Fruit fly (Drosophila melanogaster) whole organism, pupa: ENCODE data around the gene SCCRO4.

Experiments used
- CG10348 ChIP-seq: fragments of 200-800 bp; sonication (Bioruptor generic); IDR thresholded peaks from 2 replicates; pipeline ENCODE4 v1.3.6; 2022; ENCODE audit warnings: missing biosample characterization, missing genetic modification characterization
- CG12605 ChIP-seq: fragments of 200-800 bp; sonication (Bioruptor generic); IDR thresholded peaks from 2 replicates; pipeline ENCODE4 v1.3.6; 2022; ENCODE audit warnings: missing biosample characterization, missing genetic modification characterization
- CG13204 ChIP-seq: fragments of 200-800 bp; sonication (Bioruptor generic); optimal IDR thresholded peaks from 2 replicates; lab custom pipeline; 2018; ENCODE audit warnings: missing biosample characterization, mild to moderate bottlenecking, missing genetic modification characterization, moderate library complexity
- CG14655 ChIP-seq: fragments of 200-800 bp; sonication (Bioruptor generic); optimal IDR thresholded peaks from 3 replicates; lab custom pipeline; 2017; ENCODE audit warnings: mild to moderate bottlenecking, missing biosample characterization, missing genetic modification reagents, missing genetic modification characterization
- CG15710 ChIP-seq: fragments of 200-800 bp; sonication (Bioruptor generic); optimal IDR thresholded peaks from 2 replicates; lab custom pipeline; 2018; ENCODE audit warnings: missing biosample characterization, mild to moderate bottlenecking, missing genetic modification characterization, moderate library complexity
- CG17806 ChIP-seq: fragments of 200-800 bp; sonication (Bioruptor generic); optimal IDR thresholded peaks from 2 replicates; lab custom pipeline; 2018; ENCODE audit warnings: missing biosample characterization, mild to moderate bottlenecking, missing genetic modification characterization, moderate library complexity
- CG32121 ChIP-seq: fragments of 200-800 bp; sonication (Bioruptor generic); IDR thresholded peaks from 2 replicates; pipeline ENCODE4 v1.3.6; 2022; ENCODE audit warnings: missing biosample characterization, missing genetic modification characterization
- CG34367 ChIP-seq: fragments of 200-800 bp; sonication (Bioruptor generic); optimal IDR thresholded peaks from 2 replicates; lab custom pipeline; 2018; ENCODE audit warnings: missing biosample characterization, mild to moderate bottlenecking, missing genetic modification characterization
- CG4496 ChIP-seq: fragments of 200-800 bp; sonication (Bioruptor generic); IDR thresholded peaks from 3 replicates; pipeline ENCODE4 v1.3.6; 2022; ENCODE audit warnings: missing biosample characterization, missing genetic modification characterization
- CG8159 ChIP-seq: fragments of 200-800 bp; sonication (Bioruptor generic); optimal IDR thresholded peaks from 3 replicates; lab custom pipeline; 2018; ENCODE audit warnings: missing biosample characterization, mild to moderate bottlenecking, missing genetic modification characterization, moderate library complexity
- CG8301 ChIP-seq: fragments of 200-800 bp; sonication (Bioruptor generic); optimal IDR thresholded peaks from 2 replicates; lab custom pipeline; 2018; ENCODE audit warnings: missing biosample characterization, mild to moderate bottlenecking, missing genetic modification characterization
- CG9948 ChIP-seq: fragments of 200-800 bp; sonication (Bioruptor generic); optimal IDR thresholded peaks from 2 replicates; lab custom pipeline; 2018; ENCODE audit warnings: missing biosample characterization, mild to moderate bottlenecking, missing genetic modification characterization, moderate library complexity
- D1 ChIP-seq: fragments of 200-800 bp; sonication (Bioruptor generic); optimal IDR thresholded peaks from 2 replicates; lab custom pipeline; 2018; ENCODE audit warnings: missing biosample characterization, mild to moderate bottlenecking, missing genetic modification characterization, moderate library complexity
- EcR ChIP-seq: fragments of 200-800 bp; sonication (Bioruptor generic); optimal IDR thresholded peaks from 3 replicates; lab custom pipeline; 2019; ENCODE audit warnings: missing biosample characterization, missing genetic modification characterization, mild to moderate bottlenecking, moderate library complexity, missing genetic modification reagents
- Ets98B ChIP-seq: fragments of 200-800 bp; sonication (Bioruptor generic); IDR thresholded peaks from 2 replicates; pipeline ENCODE4 v1.3.6; 2022; ENCODE audit warnings: missing biosample characterization, missing genetic modification characterization
- Pif1A ChIP-seq: fragments of 200-800 bp; sonication (Bioruptor generic); optimal IDR thresholded peaks from 3 replicates; lab custom pipeline; 2016; ENCODE audit warnings: missing biosample characterization, missing genetic modification characterization
- Pif1B ChIP-seq: fragments of 200-800 bp; sonication (Bioruptor generic); optimal IDR thresholded peaks from 3 replicates; lab custom pipeline; 2016; ENCODE audit warnings: missing biosample characterization, missing genetic modification characterization
- Snoo ChIP-seq: fragments of 200-800 bp; sonication (Bioruptor generic); optimal IDR thresholded peaks from 3 replicates; lab custom pipeline; 2017; ENCODE audit warnings: missing biosample characterization, mild to moderate bottlenecking, missing genetic modification characterization, inconsistent platforms
- fd96Ca ChIP-seq: fragments of 200-800 bp; sonication (Bioruptor generic); IDR thresholded peaks from 3 replicates; pipeline ENCODE4 v1.3.6; 2022; ENCODE audit warnings: missing biosample characterization, missing genetic modification characterization
- gl ChIP-seq: fragments of 200-800 bp; sonication (Bioruptor generic); optimal IDR thresholded peaks from 2 replicates; lab custom pipeline; 2018; ENCODE audit warnings: missing biosample characterization, mild to moderate bottlenecking, missing genetic modification characterization
- rn ChIP-seq: fragments of 200-800 bp; sonication (Bioruptor generic); IDR thresholded peaks from 2 replicates; pipeline ENCODE4 v1.3.6; 2022; ENCODE audit warnings: missing biosample characterization, missing genetic modification characterization

The SCCRO4 gene

dm6 chr3L:20320044-20320443, 20.8 kb downstream of the SCCRO4 start:
- no peak for TF ChIP-seq CG17806 (tag; lab: Kevin White, UChicago)
- no peak for TF ChIP-seq CG8301
- TF ChIP-seq CG4496 (GFP tag; lab: Robert Waterston, UW), result no peak
- no peak for TF ChIP-seq Pif1A (GFP tag; lab: Kevin White, UChicago)
- no peak for TF ChIP-seq Pif1B (GFP tag; lab: Kevin White, UChicago)
- no peak for TF ChIP-seq CG14655 (GFP tag; lab: Kevin White, UChicago)
- no peak for TF ChIP-seq CG10348 (GFP tag; lab: Robert Waterston, UW)
- no peak for TF ChIP-seq CG32121
- no peak for TF ChIP-seq fd96Ca (GFP tag; lab: Robert Waterston, UW)
- no peak for TF ChIP-seq gl (tag; lab: Kevin White, UChicago)
- TF ChIP-seq CG9948 (tag; lab: Kevin White, UChicago), result no peak
- no peak for TF ChIP-seq Snoo (tag; lab: Kevin White, UChicago)
- no peak for TF ChIP-seq CG12605 (GFP tag; lab: Robert Waterston, UW)
- TF ChIP-seq, all 21 proteins: peak for 0

dm6 chr3L:20320652-20321051, 21.4 kb downstream of the SCCRO4 start, which contains the start of gene Spn77Bb:
Gene Spn77Bb (plus strand): TSS chr3L:20320952.
- TF ChIP-seq CG4496 (GFP tag; lab: Robert Waterston, UW) (no peak), EcR (no peak), CG17806 (tag; lab: Kevin White, UChicago) (no peak), CG34367 (tag; lab: Kevin White, UChicago) (no peak), rn (GFP tag; lab: Robert Waterston, UW) (no peak), D1 (tag; lab: Kevin White, UChicago) (no peak), CG10348 (GFP tag; lab: Robert Waterston, UW) (no peak), gl (tag; lab: Kevin White, UChicago) (no peak), fd96Ca (GFP tag; lab: Robert Waterston, UW) (no peak)

- TF ChIP-seq Pif1B (GFP tag; lab: Kevin White, UChicago) (no peak), CG32121 (no peak), CG34367 (tag; lab: Kevin White, UChicago) (no peak), Pif1A (GFP tag; lab: Kevin White, UChicago) (no peak), CG9948 (tag; lab: Kevin White, UChicago) (no peak), CG12605 (GFP tag; lab: Robert Waterston, UW) (no peak), Ets98B (GFP tag; lab: Robert Waterston, UW) (no peak), CG4496 (GFP tag; lab: Robert Waterston, UW) (no peak), rn (GFP tag; lab: Robert Waterston, UW) (no peak)
Observed at dm6 chr3L:20342334-20342733, 43.1 kb downstream of the SCCRO4 start, which contains the start of gene Spn77Bc. Gene Spn77Bc (plus strand): TSS chr3L:20342634.

- peak; percentile 62; the same call in 1 of the 2 replicates for TF ChIP-seq CG32121
- TF ChIP-seq D1 (tag; lab: Kevin White, UChicago), result no peak
- TF ChIP-seq CG17806 (tag; lab: Kevin White, UChicago), result peak; percentile 46
- no peak for TF ChIP-seq CG12605 (GFP tag; lab: Robert Waterston, UW)
- TF ChIP-seq fd96Ca (GFP tag; lab: Robert Waterston, UW), result no peak; the same call in 2 of the 3 replicates
- TF ChIP-seq CG15710 (tag; lab: Kevin White, UChicago), result peak; percentile 66
- TF ChIP-seq rn (GFP tag; lab: Robert Waterston, UW), result peak; percentile 63
- no peak for TF ChIP-seq Pif1A (GFP tag; lab: Kevin White, UChicago)
- TF ChIP-seq gl (tag; lab: Kevin White, UChicago), result no peak
- TF ChIP-seq CG8301, result peak; percentile 6
- peak; percentile 43 for TF ChIP-seq Snoo (tag; lab: Kevin White, UChicago)
- TF ChIP-seq CG14655 (GFP tag; lab: Kevin White, UChicago), result no peak
- TF ChIP-seq CG10348 (GFP tag; lab: Robert Waterston, UW), result no peak
- no peak for TF ChIP-seq EcR
- no peak for TF ChIP-seq CG34367 (tag; lab: Kevin White, UChicago)
- TF ChIP-seq CG9948 (tag; lab: Kevin White, UChicago), result peak; percentile 37
- peak; percentile 61 for TF ChIP-seq CG8159 (tag; lab: Kevin White, UChicago)
- TF ChIP-seq Ets98B (GFP tag; lab: Robert Waterston, UW), result no peak
- no peak for TF ChIP-seq CG13204 (GFP tag; lab: Kevin White, UChicago)
- peak; percentile 18 for TF ChIP-seq Pif1B (GFP tag; lab: Kevin White, UChicago)
Observed at dm6 chr3L:20347762-20348580, 48.8 kb downstream of the SCCRO4 start, which contains the start of the genes Rbbp5 and eRF1. Gene Rbbp5 (minus strand): TSS chr3L:20347942. Gene eRF1 (plus strand): TSS chr3L:20348355.

dm6 chr3L:20348581-20349093, 49.4 kb downstream of the SCCRO4 start:
- TF ChIP-seq CG4496 (GFP tag; lab: Robert Waterston, UW) (no peak), D1 (tag; lab: Kevin White, UChicago) (no peak), rn (GFP tag; lab: Robert Waterston, UW) (no peak), fd96Ca (GFP tag; lab: Robert Waterston, UW) (no peak), gl (tag; lab: Kevin White, UChicago) (no peak), Pif1B (GFP tag; lab: Kevin White, UChicago) (no peak), CG8301 (no peak), EcR (no peak), Ets98B (GFP tag; lab: Robert Waterston, UW) (no peak), CG12605 (GFP tag; lab: Robert Waterston, UW) (no peak), CG32121 (no peak), CG9948 (tag; lab: Kevin White, UChicago) (no peak), CG17806 (tag; lab: Kevin White, UChicago) (no peak), CG14655 (GFP tag; lab: Kevin White, UChicago) (no peak), CG10348 (GFP tag; lab: Robert Waterston, UW) (no peak), Pif1A (GFP tag; lab: Kevin White, UChicago) (no peak), Snoo (tag; lab: Kevin White, UChicago) (no peak), CG34367 (tag; lab: Kevin White, UChicago) (no peak)
